Fruit fly (Drosophila melanogaster) whole organism, prepupa: ENCODE measurements around the gene CG2126.

Source experiments
- CG10669 ChIP-seq: fragments of 200-800 bp; sonication (Bioruptor generic); optimal IDR thresholded peaks from 3 replicates; lab custom pipeline; 2018; ENCODE audit warnings: missing biosample characterization, mild to moderate bottlenecking, missing genetic modification characterization, moderate library complexity
- CG6792 ChIP-seq: fragments of 200-800 bp; sonication (Bioruptor generic); optimal IDR thresholded peaks from 3 replicates; lab custom pipeline; 2016; ENCODE audit warnings: missing biosample characterization, missing genetic modification characterization
- CG8319 ChIP-seq: fragments of 200-800 bp; sonication (Bioruptor generic); optimal IDR thresholded peaks from 3 replicates; lab custom pipeline; 2016; ENCODE audit warnings: missing biosample characterization, missing genetic modification characterization
- Eip93F ChIP-seq: fragments of 200-800 bp; sonication (Bioruptor generic); optimal IDR thresholded peaks from 2 replicates; lab custom pipeline; 2016; ENCODE audit warnings: missing biosample characterization, mild to moderate bottlenecking, missing genetic modification characterization
- Ets96B ChIP-seq: fragments of 200-800 bp; optimal IDR thresholded peaks from 2 replicates; lab custom pipeline; 2019; ENCODE audit warnings: missing biosample characterization, mild to moderate bottlenecking, missing genetic modification characterization, moderate library complexity
- Smox ChIP-seq: fragments of 200-800 bp; sonication (Bioruptor generic); optimal IDR thresholded peaks from 3 replicates; lab custom pipeline; 2016; ENCODE audit warnings: missing biosample characterization, missing genetic modification characterization
- Sox102F ChIP-seq: fragments of 200-800 bp; sonication (Bioruptor generic); optimal IDR thresholded peaks from 2 replicates; lab custom pipeline; 2016; ENCODE audit warnings: missing biosample characterization, mild to moderate bottlenecking, missing genetic modification characterization
- dsx ChIP-seq: fragments of 200-800 bp; optimal IDR thresholded peaks from 3 replicates; lab custom pipeline; 2019; ENCODE audit warnings: missing biosample characterization, mild to moderate bottlenecking, missing genetic modification characterization, moderate library complexity; ENCODE audit not compliant: poor library complexity, severe bottlenecking
- eg ChIP-seq: fragments of 200-800 bp; sonication (Bioruptor generic); IDR thresholded peaks from 3 replicates; pipeline ENCODE4 v1.3.6; 2022; ENCODE audit warnings: missing biosample characterization, missing genetic modification characterization
- pdm3 ChIP-seq: fragments of 200-800 bp; sonication (Bioruptor generic); optimal IDR thresholded peaks from 3 replicates; lab custom pipeline; 2016; ENCODE audit warnings: missing biosample characterization, missing genetic modification characterization
- ss ChIP-seq, 2 experiments: fragments of 200-800 bp; sonication (Bioruptor generic); optimal IDR thresholded peaks; 2 replicates in 1 of 2; 3 replicates in 1 of 2; lab custom pipeline; 2017 to 2018; ENCODE audit warnings: mild to moderate bottlenecking in 2 of 2, missing biosample characterization in 2 of 2, missing genetic modification characterization in 2 of 2, moderate library complexity in 1 of 2
- svp ChIP-seq: fragments of 200-800 bp; sonication (Bioruptor generic); peaks from one replicate; lab custom pipeline; 2016; ENCODE audit warnings: missing biosample characterization, missing genetic modification characterization

DNA sequence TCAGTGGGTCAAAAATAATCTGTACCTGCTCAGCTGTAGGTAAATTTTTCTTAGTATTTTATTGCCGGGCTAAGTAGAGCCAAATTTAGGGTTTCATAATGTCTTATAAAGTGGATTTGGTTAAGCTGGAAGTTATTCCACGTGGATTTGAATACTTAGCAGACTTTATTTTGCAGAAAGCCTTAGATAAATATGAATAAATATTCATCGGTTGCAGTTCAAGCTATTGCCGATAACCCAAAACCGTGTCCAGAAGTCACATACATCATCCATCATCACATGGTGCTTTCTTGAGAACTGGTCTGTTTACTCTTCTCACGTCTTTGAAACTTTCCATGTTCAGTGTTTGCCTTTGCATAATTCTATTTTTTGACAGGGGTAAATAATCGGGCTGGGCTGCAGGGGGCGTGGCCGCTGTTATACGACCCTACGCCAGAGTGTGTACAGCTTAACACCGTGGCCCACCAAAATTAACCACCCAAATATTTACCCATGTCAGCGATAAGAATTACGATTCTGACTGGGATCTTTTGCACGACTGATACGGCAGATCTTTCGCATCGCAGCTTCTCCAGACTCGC, 17.8 kb downstream of the CG2126 start, which contains the start of gene CG2187:
- TF ChIP-seq svp (GFP tag; lab: Kevin White, UChicago) (peak; percentile 71), Ets96B (tag; lab: Kevin White, UChicago) (no peak), Eip93F (GFP tag; lab: Kevin White, UChicago) (no peak), Sox102F (no peak), Smox (GFP tag; lab: Kevin White, UChicago) (no peak), CG10669 (GFP tag; lab: Kevin White, UChicago) (no peak), eg (GFP tag; lab: Robert Waterston, UW) (no peak), ss (GFP tag; optimal IDR thresholded peaks at IDR 0.05; lab: Kevin White, UChicago) (no peak), pdm3 (no peak), CG8319 (GFP tag; lab: Kevin White, UChicago) (no peak), dsx (GFP tag; lab: Kevin White, UChicago) (no peak), CG6792 (GFP tag; lab: Kevin White, UChicago) (no peak)
